Fruit fly (Drosophila melanogaster): ENCODE results near the gene CG17110.

CG17110 gene

DNA sequence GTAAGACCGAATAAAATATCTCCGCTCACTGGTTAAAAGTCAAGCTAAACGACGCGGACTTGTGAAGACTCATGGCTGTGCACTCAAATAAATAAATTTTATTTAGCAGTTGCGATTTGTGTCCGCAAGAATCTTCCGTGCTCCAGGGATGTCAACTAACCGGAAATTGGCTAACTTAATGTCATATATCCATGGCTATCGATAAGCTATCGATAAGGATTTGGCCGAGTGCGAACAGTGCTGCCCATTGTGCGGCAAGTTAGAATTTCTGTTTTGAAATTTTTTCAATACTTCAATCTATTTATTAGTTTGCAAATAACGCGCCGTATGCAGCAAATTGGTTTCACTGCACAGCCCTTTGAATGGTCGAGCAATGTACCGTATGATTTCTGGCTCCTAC, 37.6 kb upstream of the CG17110 start, which contains the start of gene p53 (continued):
- TF ChIP-seq shn (GFP tag; optimal IDR thresholded peaks at IDR 0.05) (peak; percentile 58), gro (GFP tag; optimal IDR thresholded peaks at IDR 0.05) (peak; percentile 81), sim (GFP tag; IDR thresholded peaks at IDR 0.05) (peak; percentile 60; the same call in 1 of the 2 replicates), eyg (GFP tag; optimal IDR thresholded peaks at IDR 0.05) (peak; percentile 68), CG17568 (GFP tag; optimal IDR thresholded peaks at IDR 0.05) (no peak), sug (tag; optimal IDR thresholded peaks at IDR 0.05) (peak; percentile 57), CG30403 (GFP tag; optimal IDR thresholded peaks at IDR 0.05) (peak; percentile 57), H2.0 (GFP tag; IDR thresholded peaks at IDR 0.05) (peak; percentile 62; the same call in 1 of the 2 replicates), slbo (GFP tag; IDR thresholded peaks at IDR 0.05) (peak; percentile 77), corto (GFP tag; optimal IDR thresholded peaks at IDR 0.05) (no peak), seq (GFP tag; IDR thresholded peaks at IDR 0.05) (no peak), cwo (GFP tag; optimal IDR thresholded peaks at IDR 0.05) (no peak), tll (GFP tag; optimal IDR thresholded peaks at IDR 0.05) (no peak), en (GFP tag; optimal IDR thresholded peaks at IDR 0.05) (peak; percentile 37), CG4424 (GFP tag; optimal IDR thresholded peaks at IDR 0.05) (peak; percentile 62), Fer3 (tag; optimal IDR thresholded peaks at IDR 0.05) (peak; percentile 81), D19B (GFP tag; optimal IDR thresholded peaks at IDR 0.05) (peak; percentile 64), CG7745 (tag; optimal IDR thresholded peaks at IDR 0.05) (no peak), sob (GFP tag; IDR thresholded peaks at IDR 0.05) (peak; percentile 80), Hmx (GFP tag; optimal IDR thresholded peaks at IDR 0.05) (no peak), CG16863 (GFP tag; optimal IDR thresholded peaks at IDR 0.05) (peak; percentile 29), CG5245 (GFP tag; optimal IDR thresholded peaks at IDR 0.05) (peak; percentile 54), HLH3B (GFP tag; IDR thresholded peaks at IDR 0.05) (peak; percentile 76), inv (GFP tag; IDR thresholded peaks at IDR 0.05; ENCODE audit: partially characterized antibody) (peak; percentile 67), Tbp (GFP tag; optimal IDR thresholded peaks at IDR 0.05) (no peak), Lim3 (GFP tag; IDR thresholded peaks at IDR 0.05) (no peak), CG43689 (GFP tag; IDR thresholded peaks at IDR 0.05) (no peak; the same call in 1 of the 2 replicates), CG6791 (GFP tag; IDR thresholded peaks at IDR 0.05; ENCODE audit: partially characterized antibody) (peak; percentile 80), CG14050 (GFP tag; IDR thresholded peaks at IDR 0.05) (peak; percentile 73), MESR4 (GFP tag; optimal IDR thresholded peaks at IDR 0.05) (peak; percentile 18), Nf-YC (tag; optimal IDR thresholded peaks at IDR 0.05) (peak; percentile 18), chn (GFP tag; optimal IDR thresholded peaks at IDR 0.05) (peak; percentile 65), Optix (GFP tag; IDR thresholded peaks at IDR 0.05) (peak; percentile 47; the same call in 1 of the 3 replicates), CG1792 (GFP tag; optimal IDR thresholded peaks at IDR 0.05) (peak; percentile 68), psq (GFP tag; optimal IDR thresholded peaks at IDR 0.05) (no peak), CrebB (tag; optimal IDR thresholded peaks at IDR 0.05) (peak; percentile 80), pros (GFP tag; optimal IDR thresholded peaks at IDR 0.05) (no peak), CG3995 (GFP tag; optimal IDR thresholded peaks at IDR 0.05) (peak; percentile 62), zen2 (GFP tag; IDR thresholded peaks at IDR 0.05; ENCODE audit: partially characterized antibody) (peak; percentile 64; the same call in 2 of the 3 replicates), lov (optimal IDR thresholded peaks at IDR 0.05) (no peak), lov (GFP tag; IDR thresholded peaks at IDR 0.05) (peak; percentile 84; the same call in 2 of the 3 replicates), yki (optimal IDR thresholded peaks at IDR 0.05) (no peak), CG13624 (GFP tag; optimal IDR thresholded peaks at IDR 0.05) (peak; percentile 84), klu (GFP tag; IDR thresholded peaks at IDR 0.05) (peak; percentile 42; the same call in 1 of the 2 replicates), bcd (GFP tag; optimal IDR thresholded peaks at IDR 0.05) (peak; percentile 89), nerfin-1 (tag; optimal IDR thresholded peaks at IDR 0.05) (peak; percentile 51), Hey (tag; optimal IDR thresholded peaks at IDR 0.05) (no peak), TFAM (GFP tag; optimal IDR thresholded peaks at IDR 0.05) (no peak), zfh1 (GFP tag; IDR thresholded peaks at IDR 0.05) (peak; percentile 76), fd3F (GFP tag; optimal IDR thresholded peaks at IDR 0.05) (peak; percentile 50), bbx (GFP tag; IDR thresholded peaks at IDR 0.05; ENCODE audit: partially characterized antibody) (peak; percentile 81), CG34422 (GFP tag; IDR thresholded peaks at IDR 0.05) (peak; percentile 68; the same call in 2 of the 3 replicates)

All from whole organism, embryonic.